Worm (Caenorhabditis elegans) whole organism, midembryonic: Measurements from ENCODE around the gene F35C11.4.

Source experiments
- T22C8.4 ChIP-seq: fragments of 200-800 bp; sonication (Bioruptor generic); IDR thresholded peaks from 2 replicates; pipeline ENCODE4 v1.3.6; 2022; ENCODE audit warnings: missing genetic modification characterization, missing compliant biosample characterization
- cog-1 ChIP-seq: sonication (generic microtip); optimal IDR thresholded peaks from 2 replicates; lab custom pipeline; 2016; ENCODE audit warnings: missing genetic modification characterization, missing compliant biosample characterization
- flt-1 ChIP-seq: fragments of 200-800 bp; sonication (Bioruptor generic); IDR thresholded peaks from 2 replicates; pipeline ENCODE4 v1.3.6; 2022; ENCODE audit warnings: missing genetic modification characterization, missing compliant biosample characterization
- klf-2 ChIP-seq: fragments of 200-800 bp; sonication (Bioruptor generic); conservative IDR thresholded peaks from 2 replicates; pipeline ENCODE4 v1.3.6; 2022; ENCODE audit warnings: missing genetic modification reagents, missing genetic modification characterization, missing compliant biosample characterization
- med-1 ChIP-seq: sonication (generic microtip); optimal IDR thresholded peaks from 2 replicates; lab custom pipeline; 2017; ENCODE audit warnings: missing genetic modification characterization, mild to moderate bottlenecking, missing compliant biosample characterization, antibody characterized with exemption, missing genetic modification reagents; ENCODE audit not compliant: insufficient read depth
- ref-1 ChIP-seq: fragments of 200-800 bp; sonication (Bioruptor generic); conservative IDR thresholded peaks from 2 replicates; pipeline ENCODE4 v1.3.6; 2022; ENCODE audit warnings: missing genetic modification reagents, missing genetic modification characterization, missing compliant biosample characterization
- tab-1 ChIP-seq: fragments of 200-800 bp; sonication (Bioruptor generic); IDR thresholded peaks from 2 replicates; pipeline ENCODE4 v1.3.6; 2022; ENCODE audit warnings: missing genetic modification characterization, missing compliant biosample characterization
- ztf-23 ChIP-seq: fragments of 200-800 bp; sonication (Bioruptor generic); IDR thresholded peaks from 2 replicates; pipeline ENCODE4 v1.3.6; 2022; ENCODE audit warnings: missing genetic modification reagents, missing genetic modification characterization, missing compliant biosample characterization
- ztf-29 ChIP-seq: fragments of 200-800 bp; sonication (Bioruptor generic); IDR thresholded peaks from 2 replicates; pipeline ENCODE4 v1.3.6; 2022; ENCODE audit warnings: missing genetic modification reagents, missing genetic modification characterization, missing compliant biosample characterization

Gene F35C11.4

DNA sequence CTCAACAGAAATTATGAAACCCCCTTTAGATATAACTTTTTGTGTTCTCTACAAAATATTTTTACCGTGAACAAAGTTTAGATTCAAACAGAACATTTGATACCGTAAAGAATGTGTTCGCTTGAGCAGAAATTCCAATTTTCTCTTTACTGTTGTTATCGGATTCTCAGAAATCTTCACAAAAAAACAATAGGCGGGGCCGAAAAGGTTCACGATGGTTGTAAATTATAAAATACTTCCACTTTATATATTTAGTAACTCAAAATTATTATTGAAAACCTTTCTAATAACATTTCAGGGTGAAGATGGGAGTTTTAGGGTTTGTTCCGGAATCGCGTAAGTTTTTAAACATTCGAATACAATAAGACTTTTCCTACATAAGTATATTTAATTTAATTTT is 10.6 kb upstream of the F35C11.4 start, which contains the start of gene nlp-5:
Gene nlp-5, plus strand, starts transcription at position 301 of the 400 bp plus-strand sequence.
- TF ChIP-seq cog-1, result no peak
- TF ChIP-seq klf-2 (GFP tag; lab: Robert Waterston, UW), result no peak
- no peak for TF ChIP-seq T22C8.4
- no peak for TF ChIP-seq ztf-23 (GFP tag; lab: Robert Waterston, UW)
- no peak for TF ChIP-seq tab-1 (GFP tag; lab: Robert Waterston, UW)
- no peak for TF ChIP-seq flt-1 (GFP tag; lab: Robert Waterston, UW)
- TF ChIP-seq ztf-29 (GFP tag; lab: Robert Waterston, UW), result no peak
- TF ChIP-seq ref-1 (GFP tag; lab: Robert Waterston, UW), result no peak
- TF ChIP-seq med-1 (GFP tag; lab: Kevin White, UChicago), result no peak

DNA sequence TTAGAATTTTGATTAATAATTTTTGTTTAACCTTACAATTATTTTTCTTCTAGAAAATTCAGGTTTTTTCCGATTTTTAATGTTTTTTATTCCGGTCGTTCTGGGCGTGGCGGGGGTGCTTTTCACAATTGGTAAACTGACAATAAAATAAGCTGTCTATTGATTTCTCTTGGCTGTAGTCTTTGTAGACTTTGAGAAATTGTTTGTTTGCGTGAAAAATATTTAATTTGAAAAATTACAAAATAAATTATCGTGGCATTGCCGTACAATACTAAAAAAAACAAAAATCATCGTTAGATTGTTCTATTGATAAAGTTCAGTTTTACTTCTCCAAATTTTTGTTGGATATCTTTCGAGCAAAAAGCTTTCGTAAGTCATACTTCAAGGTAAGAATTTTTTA is 2.3 kb upstream of the F35C11.4 start, which contains the start of gene F35C11.3:
Gene F35C11.3, plus strand, starts transcription at position 301 of the 400 bp plus-strand sequence.
- no peak for TF ChIP-seq med-1 (GFP tag; lab: Kevin White, UChicago)
- no peak for TF ChIP-seq klf-2 (GFP tag; lab: Robert Waterston, UW)
- no peak for TF ChIP-seq ztf-29 (GFP tag; lab: Robert Waterston, UW)
- TF ChIP-seq T22C8.4, result no peak
- no peak for TF ChIP-seq tab-1 (GFP tag; lab: Robert Waterston, UW)
- no peak for TF ChIP-seq cog-1
- no peak for TF ChIP-seq ztf-23 (GFP tag; lab: Robert Waterston, UW)

DNA sequence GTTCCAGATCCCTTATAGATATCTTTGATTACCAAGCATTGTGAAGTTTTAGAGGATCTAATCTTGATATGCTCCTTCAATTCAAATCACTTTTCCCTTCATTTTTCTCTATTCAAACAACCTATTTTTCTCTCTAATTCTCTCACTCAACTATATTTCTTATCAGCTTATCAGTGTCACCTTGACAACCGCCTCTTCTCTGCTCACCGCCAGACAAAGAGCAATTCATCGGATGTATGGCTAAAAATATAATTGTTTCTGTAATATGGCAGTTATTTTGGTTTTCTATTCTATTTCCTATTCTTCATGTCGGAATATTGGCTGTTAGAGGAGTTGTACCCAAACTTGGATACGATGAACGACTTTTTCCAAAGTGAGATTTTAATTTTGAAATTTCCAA is 906 bp downstream of the F35C11.4 start:
- TF ChIP-seq ztf-23 (GFP tag; lab: Robert Waterston, UW), result no peak

DNA sequence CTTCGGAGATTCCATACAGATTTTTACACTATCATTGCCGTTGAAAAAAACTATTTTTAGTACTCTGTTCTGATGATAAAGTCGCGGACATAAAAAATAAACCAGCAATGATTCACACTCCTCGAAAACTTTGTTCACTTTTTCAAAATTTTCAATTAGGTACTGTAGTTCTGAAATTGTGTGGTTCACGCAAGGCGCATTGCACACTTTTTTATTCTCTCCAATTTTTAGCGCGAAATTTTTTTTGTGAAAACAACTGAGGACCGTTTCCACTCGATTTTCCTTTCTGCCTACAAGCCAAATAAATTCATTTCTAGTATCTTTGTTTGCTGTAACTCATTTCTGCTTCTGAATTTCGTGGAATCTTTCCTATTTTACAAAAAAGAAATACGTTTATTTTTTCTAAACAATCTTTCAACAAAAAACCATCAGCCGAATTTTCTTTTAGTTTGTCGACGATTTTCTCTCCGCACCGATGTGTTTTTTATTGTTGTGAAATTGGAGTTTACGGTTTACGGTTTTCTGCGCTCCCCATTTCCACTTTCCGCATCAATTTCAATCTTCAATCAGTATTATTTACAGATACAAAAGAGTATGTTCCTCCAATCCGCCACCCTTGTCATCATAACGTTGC is 4.5 kb downstream of the F35C11.4 start, which contains the start of gene F35C11.5:
Gene F35C11.5, plus strand, starts transcription at position 584 of the 634 bp plus-strand sequence.
- TF ChIP-seq cog-1 (no peak), klf-2 (GFP tag; lab: Robert Waterston, UW) (no peak), T22C8.4 (no peak), tab-1 (GFP tag; lab: Robert Waterston, UW) (no peak), ztf-23 (GFP tag; lab: Robert Waterston, UW) (no peak), ztf-29 (GFP tag; lab: Robert Waterston, UW) (no peak), flt-1 (GFP tag; lab: Robert Waterston, UW) (no peak), ref-1 (GFP tag; lab: Robert Waterston, UW) (no peak), med-1 (GFP tag; lab: Kevin White, UChicago) (no peak)

DNA sequence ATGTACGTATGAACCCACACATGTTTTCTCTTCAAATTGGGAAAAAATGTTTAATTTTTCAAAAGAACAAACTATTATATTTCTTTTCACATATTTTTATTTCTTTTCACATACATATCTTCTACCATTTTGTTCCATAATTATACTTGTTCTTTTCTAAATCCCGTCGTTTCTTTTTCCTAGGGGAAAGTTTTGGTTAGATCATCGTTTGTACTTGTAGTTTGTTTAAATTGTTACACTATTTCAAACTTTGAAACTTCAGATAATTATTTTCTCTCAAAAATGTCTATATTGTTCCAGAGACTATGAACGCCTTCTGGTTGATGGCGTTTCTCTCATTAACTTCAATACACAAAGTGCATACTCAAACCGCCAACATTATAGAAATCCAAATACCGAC is 7.2 kb downstream of the F35C11.4 start, which contains the start of gene F35C11.7:
Gene F35C11.7, plus strand, starts transcription at position 301 of the 400 bp plus-strand sequence.
- TF ChIP-seq ztf-29 (GFP tag; lab: Robert Waterston, UW) (no peak), ztf-23 (GFP tag; lab: Robert Waterston, UW) (no peak), cog-1 (no peak), T22C8.4 (no peak), tab-1 (GFP tag; lab: Robert Waterston, UW) (no peak), klf-2 (GFP tag; lab: Robert Waterston, UW) (no peak), med-1 (GFP tag; lab: Kevin White, UChicago) (no peak), flt-1 (GFP tag; lab: Robert Waterston, UW) (no peak), ref-1 (GFP tag; lab: Robert Waterston, UW) (no peak)

DNA sequence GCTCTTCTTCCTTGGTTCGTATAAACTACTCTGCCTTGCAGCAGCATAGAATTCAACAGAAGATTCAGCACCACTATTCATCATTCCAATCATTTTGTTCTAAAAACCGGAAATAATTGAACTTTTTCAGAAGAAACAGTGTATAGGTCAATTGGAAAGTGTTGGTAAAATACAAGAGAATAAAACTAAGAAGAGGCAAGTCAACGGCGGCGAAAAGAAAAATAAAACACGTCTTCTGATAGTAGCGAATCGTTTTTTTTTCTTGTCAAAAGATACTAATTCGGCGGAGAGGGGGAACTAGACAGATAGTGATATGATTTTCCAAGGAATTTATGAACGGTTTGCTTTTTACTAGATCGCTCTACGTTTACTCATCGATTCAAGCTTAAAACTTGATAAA is 10.2 kb downstream of the F35C11.4 start, which contains the start of gene F35C11.6:
Gene F35C11.6, minus strand, starts transcription at position 101 of the 400 bp plus-strand sequence.
- TF ChIP-seq cog-1, result no peak
- TF ChIP-seq ref-1 (GFP tag; lab: Robert Waterston, UW), result no peak
- no peak for TF ChIP-seq ztf-29 (GFP tag; lab: Robert Waterston, UW)
- TF ChIP-seq klf-2 (GFP tag; lab: Robert Waterston, UW), result no peak
- no peak for TF ChIP-seq T22C8.4
- no peak for TF ChIP-seq med-1 (GFP tag; lab: Kevin White, UChicago)
- TF ChIP-seq flt-1 (GFP tag; lab: Robert Waterston, UW), result no peak
- TF ChIP-seq tab-1 (GFP tag; lab: Robert Waterston, UW), result no peak
- no peak for TF ChIP-seq ztf-23 (GFP tag; lab: Robert Waterston, UW)

DNA sequence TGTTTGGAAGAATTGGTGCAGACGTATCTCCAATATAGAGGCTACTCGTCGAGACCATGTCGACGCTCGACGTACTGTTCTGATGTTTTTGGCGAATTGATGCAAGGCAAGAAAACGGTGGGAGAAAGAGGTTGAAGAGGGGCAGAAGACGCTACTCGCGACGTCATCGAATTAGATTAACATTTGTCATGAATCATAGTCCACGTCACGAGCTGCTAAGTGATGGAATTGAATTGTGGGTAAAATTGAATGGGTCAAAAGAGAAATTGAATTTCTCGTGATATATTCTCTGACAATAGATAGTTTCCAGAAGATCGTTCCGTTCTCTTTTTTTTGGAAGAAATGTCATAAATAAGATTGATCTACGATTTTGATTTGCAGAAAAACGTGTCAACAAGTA is 10.9 kb downstream of the F35C11.4 start:
- no peak for TF ChIP-seq med-1 (GFP tag; lab: Kevin White, UChicago)
- no peak for TF ChIP-seq ref-1 (GFP tag; lab: Robert Waterston, UW)
- TF ChIP-seq cog-1, result no peak
- TF ChIP-seq flt-1 (GFP tag; lab: Robert Waterston, UW), result no peak
- TF ChIP-seq tab-1 (GFP tag; lab: Robert Waterston, UW), result no peak
- no peak for TF ChIP-seq T22C8.4
- TF ChIP-seq klf-2 (GFP tag; lab: Robert Waterston, UW), result no peak
- TF ChIP-seq ztf-29 (GFP tag; lab: Robert Waterston, UW), result no peak
- TF ChIP-seq ztf-23 (GFP tag; lab: Robert Waterston, UW), result no peak

DNA sequence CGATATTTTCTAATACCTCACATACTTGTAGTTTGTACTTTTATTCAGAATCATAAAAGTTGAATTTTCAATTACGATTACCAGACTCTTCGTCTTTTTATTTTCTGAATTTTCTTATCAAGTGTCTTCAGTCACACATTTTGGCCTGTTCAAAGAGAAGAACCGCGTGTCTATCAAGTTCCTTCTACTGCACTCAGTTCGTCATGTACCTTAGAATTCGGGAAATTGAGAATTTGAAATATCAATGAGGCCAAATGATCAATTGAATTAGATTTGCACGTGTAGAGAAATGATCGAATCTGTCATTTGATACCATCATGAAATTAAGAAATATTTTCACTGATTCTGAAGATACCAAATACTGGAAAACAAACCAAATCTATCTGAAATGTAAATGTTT is 14.8 kb downstream of the F35C11.4 start:
- TF ChIP-seq med-1 (GFP tag; lab: Kevin White, UChicago) (no peak), cog-1 (no peak), flt-1 (GFP tag; lab: Robert Waterston, UW) (no peak), ztf-23 (GFP tag; lab: Robert Waterston, UW) (no peak), klf-2 (GFP tag; lab: Robert Waterston, UW) (no peak), ref-1 (GFP tag; lab: Robert Waterston, UW) (no peak), tab-1 (GFP tag; lab: Robert Waterston, UW) (no peak), ztf-29 (GFP tag; lab: Robert Waterston, UW) (no peak), T22C8.4 (no peak)

DNA sequence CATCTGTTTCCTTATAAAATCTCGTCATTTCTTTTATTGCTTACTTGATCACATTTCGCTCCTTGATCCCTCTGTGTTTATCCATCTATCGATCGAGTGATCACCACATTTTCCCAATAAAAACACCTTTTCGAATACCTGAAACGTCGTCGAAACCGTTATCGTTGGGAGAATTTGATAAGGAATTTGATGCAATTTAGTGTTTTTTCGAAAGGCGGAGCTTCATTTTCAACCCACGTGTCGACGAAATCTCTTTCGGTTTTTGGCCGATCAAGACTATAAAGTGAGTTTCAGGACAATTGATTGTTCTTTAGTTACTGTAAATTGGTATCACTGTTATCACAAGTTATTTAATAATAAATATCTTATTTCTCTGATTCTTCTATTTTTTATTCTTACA is 15.8 kb downstream of the F35C11.4 start, which contains the start of gene srdh-1:
Gene srdh-1, plus strand, starts transcription at position 43 of the 400 bp plus-strand sequence.
- no peak for TF ChIP-seq tab-1 (GFP tag; lab: Robert Waterston, UW)
- no peak for TF ChIP-seq ref-1 (GFP tag; lab: Robert Waterston, UW)
- no peak for TF ChIP-seq cog-1
- no peak for TF ChIP-seq klf-2 (GFP tag; lab: Robert Waterston, UW)
- TF ChIP-seq ztf-23 (GFP tag; lab: Robert Waterston, UW), result no peak
- no peak for TF ChIP-seq T22C8.4
